Worm (Caenorhabditis elegans) whole organism, young adult: Measurements from ENCODE around the gene rpap-2.

Experiments used
- B0019.2 ChIP-seq: fragments of 200-800 bp; sonication (Bioruptor generic); conservative IDR thresholded peaks from 2 replicates; pipeline ENCODE4 v1.3.6; 2022; ENCODE audit warnings: missing genetic modification reagents, missing genetic modification characterization, missing compliant biosample characterization
- B0261.1 ChIP-seq: sonication (generic microtip); optimal IDR thresholded peaks from 2 replicates; lab custom pipeline; 2016; ENCODE audit warnings: mild to moderate bottlenecking, missing genetic modification characterization, moderate library complexity, missing compliant biosample characterization
- C06A6.2 ChIP-seq: fragments of 200-800 bp; sonication (Bioruptor generic); conservative IDR thresholded peaks from 2 replicates; pipeline ENCODE4 v1.3.6; 2022; ENCODE audit warnings: missing genetic modification characterization, missing compliant biosample characterization
- F23B12.7 ChIP-seq: sonication (generic microtip); optimal IDR thresholded peaks from 2 replicates; lab custom pipeline; 2017; ENCODE audit warnings: missing genetic modification characterization, mild to moderate bottlenecking, missing compliant biosample characterization, antibody characterized with exemption, moderate library complexity; ENCODE audit not compliant: insufficient read depth
- F52B5.7 ChIP-seq: sonication (generic microtip); optimal IDR thresholded peaks from 2 replicates; lab custom pipeline; 2016; ENCODE audit warnings: mild to moderate bottlenecking, missing genetic modification characterization, missing compliant biosample characterization
- F57C9.4 ChIP-seq: sonication (generic microtip); optimal IDR thresholded peaks from 2 replicates; lab custom pipeline; 2017; ENCODE audit warnings: mild to moderate bottlenecking, missing genetic modification characterization, missing compliant biosample characterization
- K12H6.12 ChIP-seq: fragments of 200-800 bp; sonication (Bioruptor generic); optimal IDR thresholded peaks from 2 replicates; lab custom pipeline; 2018; ENCODE audit warnings: mild to moderate bottlenecking, missing genetic modification characterization, missing compliant biosample characterization
- Y67H2A.10 ChIP-seq: fragments of 200-800 bp; sonication (Bioruptor generic); conservative IDR thresholded peaks from 2 replicates; pipeline ENCODE4 v1.3.6; 2022; ENCODE audit warnings: missing genetic modification reagents, missing genetic modification characterization, missing compliant biosample characterization
- Y79H2A.3 ChIP-seq: fragments of 200-800 bp; sonication (Bioruptor generic); conservative IDR thresholded peaks from 2 replicates; pipeline ENCODE4 v1.3.6; 2022; ENCODE audit warnings: missing genetic modification reagents, missing genetic modification characterization, missing compliant biosample characterization
- Y95B8A.8 ChIP-seq: fragments of 200-800 bp; sonication (Bioruptor generic); IDR thresholded peaks from 2 replicates; pipeline ENCODE4 v1.3.6; 2022; ENCODE audit warnings: missing genetic modification reagents, missing genetic modification characterization, missing compliant biosample characterization
- akir-1 ChIP-seq: fragments of 200-800 bp; sonication (Bioruptor generic); optimal IDR thresholded peaks from 2 replicates; lab custom pipeline; 2018; ENCODE audit warnings: mild to moderate bottlenecking, missing genetic modification characterization, moderate library complexity, missing compliant biosample characterization
- cebp-2 ChIP-seq: fragments of 200-800 bp; sonication (Bioruptor generic); IDR thresholded peaks from 2 replicates; pipeline ENCODE4 v1.3.6; 2022; ENCODE audit warnings: missing genetic modification characterization, missing compliant biosample characterization
- ceh-58 ChIP-seq: fragments of 200-800 bp; sonication (Bioruptor generic); IDR thresholded peaks from 2 replicates; pipeline ENCODE4 v1.3.6; 2022; ENCODE audit warnings: missing genetic modification characterization, missing compliant biosample characterization
- chd-7 ChIP-seq: sonication (generic microtip); optimal IDR thresholded peaks from 2 replicates; lab custom pipeline; 2016; ENCODE audit warnings: mild to moderate bottlenecking, missing genetic modification characterization, moderate library complexity, missing compliant biosample characterization
- egl-44 ChIP-seq: fragments of 200-800 bp; sonication (Bioruptor generic); IDR thresholded peaks from 2 replicates; pipeline ENCODE4 v1.3.6; 2022; ENCODE audit warnings: missing genetic modification reagents, missing genetic modification characterization, missing compliant biosample characterization
- fkh-3 ChIP-seq: sonication (generic microtip); optimal IDR thresholded peaks from 2 replicates; lab custom pipeline; 2016; ENCODE audit warnings: mild to moderate bottlenecking, missing genetic modification characterization, missing compliant biosample characterization
- hlh-12 ChIP-seq: sonication (generic microtip); optimal IDR thresholded peaks from 2 replicates; lab custom pipeline; 2016; ENCODE audit warnings: missing genetic modification characterization, missing compliant biosample characterization
- hsf-1 ChIP-seq: fragments of 200-800 bp; sonication (Bioruptor generic); IDR thresholded peaks from 2 replicates; pipeline ENCODE4 v1.3.6; 2022; ENCODE audit warnings: missing genetic modification reagents, missing genetic modification characterization, missing compliant biosample characterization
- let-607 ChIP-seq, 2 experiments: fragments of 200-800 bp in 1 of 2; sonication (Bioruptor generic) in 1 of 2; sonication (generic microtip) in 1 of 2; optimal IDR thresholded peaks; 2 replicates each; lab custom pipeline; 2016 to 2018; ENCODE audit warnings: mild to moderate bottlenecking in 2 of 2, missing compliant biosample characterization in 2 of 2, missing genetic modification characterization in 2 of 2, moderate library complexity in 2 of 2, missing genotype in 1 of 2
- lin-26 ChIP-seq: fragments of 200-800 bp; sonication (Bioruptor generic); IDR thresholded peaks from 2 replicates; pipeline ENCODE4 v1.3.6; 2022; ENCODE audit warnings: missing genetic modification reagents, missing genetic modification characterization, missing compliant biosample characterization
- lin-35 ChIP-seq, 3 experiments: fragments of 150-350 bp in 2 of 3; sonication (generic microtip) in 1 of 3; optimal IDR thresholded peaks; 2 replicates each; lab custom pipeline; 2014 to 2018; ENCODE audit warnings: missing biosample characterization in 3 of 3, missing genetic modification characterization in 3 of 3, missing genetic modification reagents in 3 of 3
- lin-40 ChIP-seq: sonication (generic microtip); optimal IDR thresholded peaks from 2 replicates; lab custom pipeline; 2016; ENCODE audit warnings: missing genetic modification characterization, mild to moderate bottlenecking, missing compliant biosample characterization, missing genotype, missing genetic modification reagents
- lsl-1 ChIP-seq: fragments of 200-800 bp; sonication (Bioruptor generic); optimal IDR thresholded peaks from 2 replicates; lab custom pipeline; 2018; ENCODE audit warnings: mild to moderate bottlenecking, missing genetic modification characterization, moderate library complexity, missing compliant biosample characterization
- madf-3 ChIP-seq: fragments of 200-800 bp; sonication (Bioruptor generic); IDR thresholded peaks from 2 replicates; pipeline ENCODE4 v1.3.6; 2022; ENCODE audit warnings: missing genetic modification reagents, missing genetic modification characterization, missing compliant biosample characterization
- madf-6 ChIP-seq: fragments of 200-800 bp; sonication (Bioruptor generic); IDR thresholded peaks from 2 replicates; pipeline ENCODE4 v1.3.6; 2022; ENCODE audit warnings: missing genetic modification reagents, missing genetic modification characterization, missing compliant biosample characterization
- mxl-1 ChIP-seq: sonication (generic microtip); optimal IDR thresholded peaks from 2 replicates; lab custom pipeline; 2016; ENCODE audit warnings: missing genetic modification characterization, missing compliant biosample characterization
- nfya-2 ChIP-seq: fragments of 200-800 bp; sonication (Bioruptor generic); IDR thresholded peaks from 2 replicates; pipeline ENCODE4 v1.3.6; 2022; ENCODE audit warnings: missing genetic modification reagents, missing genetic modification characterization, missing compliant biosample characterization
- nhr-80 ChIP-seq: sonication (generic microtip); optimal IDR thresholded peaks from 2 replicates; lab custom pipeline; 2016; ENCODE audit warnings: missing genetic modification characterization, missing compliant biosample characterization
- nhr-90 ChIP-seq: sonication (generic microtip); optimal IDR thresholded peaks from 2 replicates; lab custom pipeline; 2016; ENCODE audit warnings: missing genotype, mild to moderate bottlenecking, missing genetic modification characterization, missing compliant biosample characterization
- pbrm-1 ChIP-seq: fragments of 200-800 bp; sonication (Bioruptor generic); IDR thresholded peaks from 2 replicates; pipeline ENCODE4 v1.3.6; 2022; ENCODE audit warnings: missing genetic modification reagents, missing genetic modification characterization, missing compliant biosample characterization
- rcor-1 ChIP-seq: fragments of 200-800 bp; sonication (Bioruptor generic); IDR thresholded peaks from 2 replicates; pipeline ENCODE4 v1.3.6; 2022; ENCODE audit warnings: missing genetic modification reagents, missing genetic modification characterization, missing compliant biosample characterization
- repo-1 ChIP-seq: sonication (generic microtip); optimal IDR thresholded peaks from 2 replicates; lab custom pipeline; 2017; ENCODE audit warnings: mild to moderate bottlenecking, missing genetic modification characterization, missing compliant biosample characterization
- sdz-38 ChIP-seq: sonication (generic microtip); optimal IDR thresholded peaks from 2 replicates; lab custom pipeline; 2016; ENCODE audit warnings: missing genotype, missing genetic modification characterization, missing compliant biosample characterization
- snpc-1.3 ChIP-seq: sonication (generic microtip); optimal IDR thresholded peaks from 2 replicates; lab custom pipeline; 2017; ENCODE audit warnings: missing genetic modification characterization, mild to moderate bottlenecking, missing compliant biosample characterization, antibody characterized with exemption, moderate library complexity, missing genotype, missing genetic modification reagents; ENCODE audit not compliant: insufficient read depth
- somi-1 ChIP-seq: fragments of 200-800 bp; sonication (Bioruptor generic); optimal IDR thresholded peaks from 2 replicates; lab custom pipeline; 2018; ENCODE audit warnings: mild to moderate bottlenecking, missing genetic modification characterization, missing compliant biosample characterization
- ztf-26 ChIP-seq: sonication (generic microtip); optimal IDR thresholded peaks from 2 replicates; lab custom pipeline; 2017; ENCODE audit warnings: missing genetic modification characterization, missing compliant biosample characterization
- ztf-3 ChIP-seq: fragments of 200-800 bp; sonication (Bioruptor generic); optimal IDR thresholded peaks from 2 replicates; lab custom pipeline; 2018; ENCODE audit warnings: mild to moderate bottlenecking, missing genetic modification characterization, missing compliant biosample characterization

The rpap-2 gene

ce11 chrIII:8925539-8925938, 42.2 kb upstream of the rpap-2 start:
- TF ChIP-seq pbrm-1: no peak
- no peak for TF ChIP-seq Y67H2A.10
- no peak for TF ChIP-seq nhr-90
- no peak for TF ChIP-seq snpc-1.3
- no peak for TF ChIP-seq madf-6
- TF ChIP-seq ceh-58 (GFP tag; lab: Robert Waterston, UW): no peak
- TF ChIP-seq B0019.2 (GFP tag; lab: Robert Waterston, UW): no peak
- TF ChIP-seq rcor-1 (GFP tag; lab: Robert Waterston, UW): no peak
- TF ChIP-seq let-607 (tag; optimal IDR thresholded peaks at IDR 0.05; lab: Kevin White, UChicago): no peak
- TF ChIP-seq cebp-2 (GFP tag; lab: Robert Waterston, UW): no peak
- no peak for TF ChIP-seq F52B5.7 (tag; lab: Kevin White, UChicago)
- TF ChIP-seq lin-26 (GFP tag; lab: Robert Waterston, UW): no peak
- TF ChIP-seq B0261.1 (tag; lab: Kevin White, UChicago): no peak
- TF ChIP-seq fkh-3: no peak
- TF ChIP-seq hsf-1 (GFP tag; lab: Robert Waterston, UW): no peak
- TF ChIP-seq mxl-1 (tag; lab: Kevin White, UChicago): no peak
- TF ChIP-seq Y79H2A.3 (GFP tag; lab: Robert Waterston, UW): no peak

ce11 chrIII:8926512-8926911, 41.3 kb upstream of the rpap-2 start:
- no peak for TF ChIP-seq nfya-2 (GFP tag; lab: Robert Waterston, UW)
- TF ChIP-seq madf-3 (GFP tag; lab: Robert Waterston, UW): no peak
- TF ChIP-seq F23B12.7: no peak
- TF ChIP-seq egl-44: no peak
- no peak for TF ChIP-seq hlh-12
- TF ChIP-seq chd-7: no peak
- no peak for TF ChIP-seq F57C9.4 (tag; lab: Kevin White, UChicago)
- no peak for TF ChIP-seq somi-1 (GFP tag; lab: Kevin White, UChicago)
- no peak for TF ChIP-seq lin-40 (tag; lab: Kevin White, UChicago)
- no peak for TF ChIP-seq nhr-80 (tag; lab: Kevin White, UChicago)
- TF ChIP-seq K12H6.12 (tag; lab: Kevin White, UChicago): no peak
- no peak for TF ChIP-seq Y95B8A.8 (GFP tag; lab: Robert Waterston, UW)
- no peak for TF ChIP-seq ztf-26 (tag; lab: Kevin White, UChicago)
- TF ChIP-seq ztf-3 (GFP tag; lab: Kevin White, UChicago): no peak
- TF ChIP-seq sdz-38 (tag; lab: Kevin White, UChicago): no peak
- TF ChIP-seq repo-1 (tag; lab: Kevin White, UChicago): no peak

ce11 chrIII:8929723-8930122, 38.0 kb upstream of the rpap-2 start, which contains the start of gene arrd-15:
Gene arrd-15, plus strand, starts transcription at chrIII:8930023.
- TF ChIP-seq hlh-12: no peak
- no peak for TF ChIP-seq lin-35 (GFP tag; optimal IDR thresholded peaks at IDR 0.05; lab: Kevin White, UChicago)
- TF ChIP-seq chd-7: no peak
- no peak for TF ChIP-seq B0019.2 (GFP tag; lab: Robert Waterston, UW)
- TF ChIP-seq let-607 (tag; optimal IDR thresholded peaks at IDR 0.05; lab: Kevin White, UChicago): no peak
- TF ChIP-seq C06A6.2 (GFP tag; lab: Robert Waterston, UW): no peak
- no peak for TF ChIP-seq lsl-1 (GFP tag; lab: Kevin White, UChicago)

DNA sequence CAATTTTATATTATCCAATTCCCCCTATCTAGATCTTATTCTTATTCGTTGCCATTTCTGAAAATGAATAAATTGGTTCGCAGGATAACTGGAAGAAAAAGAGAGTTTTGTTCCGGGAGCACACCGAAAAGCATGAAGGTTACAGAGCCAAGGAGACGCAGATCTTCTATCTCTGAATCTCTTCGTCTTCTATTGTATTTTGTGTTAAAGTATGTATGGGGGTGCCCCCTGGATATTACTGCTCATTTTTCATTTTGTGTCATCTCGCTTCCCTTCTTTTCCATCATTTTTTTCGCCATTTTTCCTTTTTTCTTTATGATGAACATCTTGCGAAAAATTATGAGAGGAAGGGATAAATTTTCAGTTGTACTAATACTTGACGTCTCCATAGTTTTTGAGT, 34.1 kb upstream of the rpap-2 start:
- TF ChIP-seq let-607 (tag; optimal IDR thresholded peaks at IDR 0.05; lab: Kevin White, UChicago): no peak
- TF ChIP-seq akir-1 (GFP tag; lab: Kevin White, UChicago): no peak
